Worm (Caenorhabditis elegans) whole organism, L4 larva: ENCODE measurements around the gene F19B2.5.

Source experiments
- dpl-1 ChIP-seq: fragments of 150-350 bp; optimal IDR thresholded peaks from 2 replicates; lab custom pipeline; 2014; ENCODE audit warnings: missing biosample characterization, missing genetic modification reagents, missing genetic modification characterization
- hmg-1.1 ChIP-seq: fragments of 200-800 bp; sonication (Bioruptor generic); IDR thresholded peaks from 2 replicates; pipeline ENCODE4 v1.3.6; 2022; ENCODE audit warnings: missing genetic modification reagents, missing genetic modification characterization, missing compliant biosample characterization
- mxl-3 ChIP-seq: fragments of 200-800 bp; sonication (Bioruptor generic); optimal IDR thresholded peaks from 2 replicates; lab custom pipeline; 2018; ENCODE audit warnings: mild to moderate bottlenecking, missing genetic modification characterization, missing compliant biosample characterization
- nhr-237 ChIP-seq: sonication (generic microtip); optimal IDR thresholded peaks from 2 replicates; lab custom pipeline; 2017; ENCODE audit warnings: missing biosample characterization, missing genetic modification characterization
- snpc-4 ChIP-seq: fragments of 150-350 bp; optimal IDR thresholded peaks from 2 replicates; lab custom pipeline; 2014; ENCODE audit warnings: missing biosample characterization, missing genetic modification characterization

- TF ChIP-seq mxl-3 (GFP tag; lab: Kevin White, UChicago) = no peak
- TF ChIP-seq hmg-1.1 (GFP tag; lab: Robert Waterston, UW) = no peak
- no peak for TF ChIP-seq snpc-4 (tag; lab: Kevin White, UChicago)
- no peak for TF ChIP-seq dpl-1
- no peak for TF ChIP-seq nhr-237
These were observed 49.1 kb upstream of the F19B2.5 start for ce11 chrV:20213097-20213496.
